Fruit fly (Drosophila melanogaster): ENCODE data around the gene Dip-B.

The Dip-B gene

dm6 chr3R:13817480-13818305 is 35.6 kb downstream of the Dip-B start:
- peak in 1 of 2 experiments; percentile 73 for TF ChIP-seq Hr51 (GFP tag; optimal IDR thresholded peaks at IDR 0.05)
- peak; percentile 61 for TF ChIP-seq Xbp1 (GFP tag; optimal IDR thresholded peaks at IDR 0.05)
- TF ChIP-seq CG10543 (GFP tag; optimal IDR thresholded peaks at IDR 0.05) = peak; percentile 46
- TF ChIP-seq CG30020 (tag; optimal IDR thresholded peaks at IDR 0.05) = peak; percentile 40
- TF ChIP-seq Fer1 (GFP tag; optimal IDR thresholded peaks at IDR 0.05) = no peak
- no peak for TF ChIP-seq Ravus (GFP tag; IDR thresholded peaks at IDR 0.05)
- no peak for TF ChIP-seq Bgb (GFP tag; IDR thresholded peaks at IDR 0.05; ENCODE audit: partially characterized antibody)
- TF ChIP-seq dpn (GFP tag; optimal IDR thresholded peaks at IDR 0.05) = peak in 1 of 2 experiments; percentile 42
- TF ChIP-seq Scr (GFP tag; IDR thresholded peaks at IDR 0.05; ENCODE audit: partially characterized antibody) = no peak
- no peak for TF ChIP-seq CG11085 (GFP tag; IDR thresholded peaks at IDR 0.05)
- TF ChIP-seq sd (tag; optimal IDR thresholded peaks at IDR 0.05) = no peak
- no peak for TF ChIP-seq B-H2 (GFP tag; optimal IDR thresholded peaks at IDR 0.05)
- no peak for TF ChIP-seq gfzf (GFP tag; optimal IDR thresholded peaks at IDR 0.05)
- peak in 1 of 3 experiments; percentile 83 for TF ChIP-seq Stat92E (GFP tag; optimal IDR thresholded peaks at IDR 0.05)
- peak; percentile 59 for TF ChIP-seq Drgx (GFP tag; IDR thresholded peaks at IDR 0.05)
- TF ChIP-seq CG10147 (GFP tag; optimal IDR thresholded peaks at IDR 0.05) = no peak
- TF ChIP-seq CG12071 (GFP tag; optimal IDR thresholded peaks at IDR 0.05) = no peak
- TF ChIP-seq Nf-YB (GFP tag; optimal IDR thresholded peaks at IDR 0.05) = peak; percentile 30
- no peak for TF ChIP-seq prd (optimal IDR thresholded peaks at IDR 0.05)
- TF ChIP-seq prd (GFP tag; IDR thresholded peaks at IDR 0.05) = peak; percentile 65; the same call in 2 of the 3 replicates
- TF ChIP-seq ro (GFP tag; IDR thresholded peaks at IDR 0.05) = no peak; the same call in 1 of the 2 replicates
- peak; percentile 56 for TF ChIP-seq pnt (GFP tag; optimal IDR thresholded peaks at IDR 0.05)
- 0 out of 3 replicates have a peak, but pooled peaks have one; percentile 9 for TF ChIP-seq so (GFP tag; IDR thresholded peaks at IDR 0.05)
- TF ChIP-seq CG16779 (GFP tag; IDR thresholded peaks at IDR 0.05) = no peak
- peak in 1 of 3 experiments; percentile 71 for TF ChIP-seq lola (GFP tag; optimal IDR thresholded peaks at IDR 0.05)
- no peak for TF ChIP-seq dmrt11E (tag; optimal IDR thresholded peaks at IDR 0.05)
- TF ChIP-seq CG10267 (tag; optimal IDR thresholded peaks at IDR 0.05) = peak; percentile 61
- TF ChIP-seq nau (GFP tag; optimal IDR thresholded peaks at IDR 0.05) = peak; percentile 30
- peak; percentile 47 for TF ChIP-seq lab (GFP tag; optimal IDR thresholded peaks at IDR 0.05)
- peak; percentile 49; the same call in 1 of the 3 replicates for TF ChIP-seq ase (GFP tag; IDR thresholded peaks at IDR 0.05)
- no peak for TF ChIP-seq cas (GFP tag; IDR thresholded peaks at IDR 0.05)
- no peak for TF ChIP-seq toy (GFP tag; IDR thresholded peaks at IDR 0.05)
- TF ChIP-seq Dbx (GFP tag; IDR thresholded peaks at IDR 0.05) = no peak
- TF ChIP-seq CG18476 (GFP tag; optimal IDR thresholded peaks at IDR 0.05) = peak; percentile 23
- TF ChIP-seq Lhr (GFP tag; optimal IDR thresholded peaks at IDR 0.05) = peak; percentile 35
- no peak for TF ChIP-seq TFAM (GFP tag; optimal IDR thresholded peaks at IDR 0.05)
- no peak for TF ChIP-seq BtbVII (GFP tag; optimal IDR thresholded peaks at IDR 0.05)
- TF ChIP-seq CG18011 (GFP tag; optimal IDR thresholded peaks at IDR 0.05) = no peak
- no peak for TF ChIP-seq ftz-f1 (GFP tag; optimal IDR thresholded peaks at IDR 0.05)
- TF ChIP-seq Aef1 (GFP tag; IDR thresholded peaks at IDR 0.05) = 0 out of 3 replicates have a peak, but pooled peaks have one; percentile 16
- no peak for TF ChIP-seq CG8765 (GFP tag; IDR thresholded peaks at IDR 0.05)
- no peak for TF ChIP-seq sc (optimal IDR thresholded peaks at IDR 0.05)
- TF ChIP-seq sc (GFP tag; optimal IDR thresholded peaks at IDR 0.05) = peak; percentile 78
- no peak for TF ChIP-seq Adf1 (GFP tag; IDR thresholded peaks at IDR 0.05)
- no peak for TF ChIP-seq NC2β (GFP tag; optimal IDR thresholded peaks at IDR 0.05)
- TF ChIP-seq CG7745 (tag; optimal IDR thresholded peaks at IDR 0.05) = no peak
- TF ChIP-seq NfI (GFP tag; optimal IDR thresholded peaks at IDR 0.05) = peak; percentile 50
- no peak for TF ChIP-seq CG6813 (GFP tag; optimal IDR thresholded peaks at IDR 0.05)

Data from whole organism, embryonic.